Worm (Caenorhabditis elegans) whole organism, L2 larva: ENCODE measurements around the gene ugt-40.

Source experiments
- R02D3.7 ChIP-seq: fragments of 150-350 bp; optimal IDR thresholded peaks from 2 replicates; lab custom pipeline; 2014; ENCODE audit warnings: missing biosample characterization, missing genetic modification characterization
- ZK546.5 ChIP-seq: sonication (generic microtip); optimal IDR thresholded peaks from 2 replicates; lab custom pipeline; 2017; ENCODE audit warnings: missing biosample characterization, missing genetic modification characterization
- ama-1 ChIP-seq: fragments of 150-350 bp; optimal IDR thresholded peaks from 2 replicates; lab custom pipeline; 2018; ENCODE audit warnings: inconsistent platforms
- dmd-4 ChIP-seq: sonication (generic microtip); optimal IDR thresholded peaks from 2 replicates; lab custom pipeline; 2017; ENCODE audit warnings: missing biosample characterization, missing genetic modification characterization
- elt-3 ChIP-seq: sonication (generic microtip); optimal IDR thresholded peaks from 2 replicates; lab custom pipeline; 2017; ENCODE audit warnings: missing biosample characterization, missing genetic modification characterization
- nhr-10 ChIP-seq: sonication (generic microtip); optimal IDR thresholded peaks from 2 replicates; lab custom pipeline; 2017; ENCODE audit warnings: missing biosample characterization, missing genetic modification characterization
- nhr-11 ChIP-seq: fragments of 150-350 bp; optimal IDR thresholded peaks from 2 replicates; lab custom pipeline; 2014; ENCODE audit warnings: missing biosample characterization, missing genetic modification characterization
- nhr-23 ChIP-seq: fragments of 150-350 bp; optimal IDR thresholded peaks from 2 replicates; lab custom pipeline; 2014; ENCODE audit warnings: missing biosample characterization, missing genetic modification reagents, missing genetic modification characterization
- nhr-6 ChIP-seq: fragments of 150-350 bp; optimal IDR thresholded peaks from 2 replicates; lab custom pipeline; 2014; ENCODE audit warnings: missing biosample characterization, missing genetic modification characterization
- sma-9 ChIP-seq, 2 experiments: fragments of 150-350 bp in 1 of 2; sonication (generic microtip) in 1 of 2; optimal IDR thresholded peaks; 2 replicates each; lab custom pipeline; 2014 to 2016; ENCODE audit warnings: missing genetic modification characterization in 2 of 2, mild to moderate bottlenecking in 1 of 2, missing biosample characterization in 1 of 2, missing compliant biosample characterization in 1 of 2, missing genetic modification reagents in 1 of 2, moderate library complexity in 1 of 2
- snpc-4 ChIP-seq: fragments of 150-350 bp; optimal IDR thresholded peaks from 2 replicates; lab custom pipeline; 2014; ENCODE audit warnings: missing biosample characterization, missing genetic modification characterization
- unc-62 ChIP-seq: fragments of 150-350 bp; optimal IDR thresholded peaks from 2 replicates; lab custom pipeline; 2014; ENCODE audit warnings: missing biosample characterization, missing genetic modification reagents, missing genetic modification characterization
- ztf-11 ChIP-seq: sonication (generic microtip); optimal IDR thresholded peaks from 2 replicates; lab custom pipeline; 2017; ENCODE audit warnings: missing biosample characterization, missing genetic modification characterization

DNA sequence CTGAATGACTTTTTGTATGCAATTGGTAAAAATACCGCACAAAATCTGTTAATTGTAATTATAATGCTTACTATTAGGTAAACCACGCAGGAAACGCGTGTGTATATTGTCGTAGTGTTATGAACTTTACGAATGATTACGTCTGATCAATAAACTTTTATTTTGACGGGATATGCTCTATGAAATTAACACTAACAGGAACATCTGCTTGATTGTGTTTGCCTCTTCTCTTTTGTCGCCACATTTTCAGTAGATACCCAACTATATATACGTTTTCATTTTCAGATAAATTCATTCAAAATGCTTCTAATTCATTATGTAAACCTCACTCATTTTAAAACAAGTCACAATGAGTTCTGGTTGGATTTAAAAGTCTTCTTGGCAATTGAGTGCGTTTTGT, 9.5 kb downstream of the ugt-40 start, which contains the start of gene sre-10:
- TF ChIP-seq dmd-4 (no peak), R02D3.7 (no peak), unc-62 (GFP tag; lab: Kevin White, UChicago) (no peak), snpc-4 (tag; lab: Kevin White, UChicago) (no peak), ZK546.5 (tag; lab: Kevin White, UChicago) (no peak), nhr-11 (tag; lab: Kevin White, UChicago) (no peak), elt-3 (tag; lab: Kevin White, UChicago) (no peak), ztf-11 (no peak), nhr-23 (tag; lab: Kevin White, UChicago) (no peak), ama-1 (lab: Kevin White, UChicago) (no peak), sma-9 (GFP tag; optimal IDR thresholded peaks at IDR 0.05; lab: Kevin White, UChicago) (no peak), sma-9 (tag; optimal IDR thresholded peaks at IDR 0.05; lab: Kevin White, UChicago) (no peak), nhr-10 (tag; lab: Kevin White, UChicago) (no peak), nhr-6 (tag; lab: Kevin White, UChicago) (no peak)
